Worm (Caenorhabditis elegans): ENCODE data around the gene cyp-29A2.

The cyp-29A2 gene

ce11 chrV:11201826-11202565, 15.4 kb upstream of the cyp-29A2 start, which contains the start of gene K10D6.4 (continued):
- TF ChIP-seq ceh-8 (GFP tag; optimal IDR thresholded peaks at IDR 0.05), result no peak
- no peak for TF ChIP-seq sptf-1 (tag; optimal IDR thresholded peaks at IDR 0.05)

- no peak for TF ChIP-seq efl-1 (optimal IDR thresholded peaks at IDR 0.05)
- no peak for TF ChIP-seq efl-1 (GFP tag; optimal IDR thresholded peaks at IDR 0.05 in 1 of 2)
Measured at ce11 chrV:11204452-11204851, 12.9 kb upstream of the cyp-29A2 start.

ce11 chrV:11206467-11206866, 10.9 kb upstream of the cyp-29A2 start:
- TF ChIP-seq nhr-90 (tag; optimal IDR thresholded peaks at IDR 0.05; ENCODE audit: poor library complexity) (no peak), ets-5 (GFP tag; IDR thresholded peaks at IDR 0.05) (no peak), mef-2 (tag; optimal IDR thresholded peaks at IDR 0.05) (no peak), lir-3 (tag; optimal IDR thresholded peaks at IDR 0.05; ENCODE audit: poor library complexity) (no peak), pag-3 (tag; optimal IDR thresholded peaks at IDR 0.05; ENCODE audit: borderline replicate concordance, insufficient read depth) (no peak), snu-23 (GFP tag; optimal IDR thresholded peaks at IDR 0.05) (no peak), tlp-1 (tag; optimal IDR thresholded peaks at IDR 0.05) (no peak), hlh-17 (GFP tag; optimal IDR thresholded peaks at IDR 0.05; ENCODE audit: borderline replicate concordance) (no peak), skn-1 (tag; optimal IDR thresholded peaks at IDR 0.05) (no peak), C16A3.4 (tag; optimal IDR thresholded peaks at IDR 0.05) (no peak), nhr-85 (tag) (no peak)

- no peak for TF ChIP-seq nhr-85 (tag)
- no peak for TF ChIP-seq sup-37 (GFP tag; optimal IDR thresholded peaks at IDR 0.05)
- no peak for TF ChIP-seq fkh-10 (GFP tag; optimal IDR thresholded peaks at IDR 0.05)
- no peak for TF ChIP-seq Y116A8C.19 (tag; optimal IDR thresholded peaks at IDR 0.05; ENCODE audit: borderline replicate concordance)
- peak; percentile 40 for TF ChIP-seq blmp-1 (tag; optimal IDR thresholded peaks at IDR 0.05)
- no peak for TF ChIP-seq unc-86 (tag; optimal IDR thresholded peaks at IDR 0.05)
- TF ChIP-seq zag-1 (tag; optimal IDR thresholded peaks at IDR 0.05), result no peak
- TF ChIP-seq dsc-1 (tag; optimal IDR thresholded peaks at IDR 0.05), result peak; percentile 95
- no peak for TF ChIP-seq sptf-1 (tag; optimal IDR thresholded peaks at IDR 0.05)
- no peak for TF ChIP-seq ceh-63 (GFP tag; optimal IDR thresholded peaks at IDR 0.05)
- no peak for TF ChIP-seq mef-2 (tag; optimal IDR thresholded peaks at IDR 0.05)
- no peak for TF ChIP-seq unc-98 (GFP tag; IDR thresholded peaks at IDR 0.05)
- TF ChIP-seq lin-13 (GFP tag; optimal IDR thresholded peaks at IDR 0.05), result no peak
- no peak for TF ChIP-seq aha-1 (tag; optimal IDR thresholded peaks at IDR 0.05)
- TF ChIP-seq nhr-11 (tag; optimal IDR thresholded peaks at IDR 0.05), result no peak
- no peak for TF ChIP-seq rnt-1 (tag; optimal IDR thresholded peaks at IDR 0.05)
- TF ChIP-seq pqm-1 (tag; optimal IDR thresholded peaks at IDR 0.05), result no peak
- TF ChIP-seq hlh-17 (GFP tag; optimal IDR thresholded peaks at IDR 0.05; ENCODE audit: borderline replicate concordance), result no peak
- TF ChIP-seq efl-3 (GFP tag; optimal IDR thresholded peaks at IDR 0.05), result no peak
- no peak for TF ChIP-seq unc-130 (tag; optimal IDR thresholded peaks at IDR 0.05)
- TF ChIP-seq lin-15B (tag; optimal IDR thresholded peaks at IDR 0.05), result no peak
- TF ChIP-seq pax-3 (tag; optimal IDR thresholded peaks at IDR 0.05), result peak; percentile 17
- no peak for TF ChIP-seq lin-14 (GFP tag; optimal IDR thresholded peaks at IDR 0.05)
- TF ChIP-seq grh-1 (GFP tag; IDR thresholded peaks at IDR 0.05), result no peak
- TF ChIP-seq fkh-8 (tag; optimal IDR thresholded peaks at IDR 0.05), result peak; percentile 44
- peak; percentile 32 for TF ChIP-seq ceh-8 (GFP tag; optimal IDR thresholded peaks at IDR 0.05)
- TF ChIP-seq ama-1 (optimal IDR thresholded peaks at IDR 0.05), result no peak
- no peak for TF ChIP-seq tbx-2 (tag; optimal IDR thresholded peaks at IDR 0.05)
- TF ChIP-seq F16B12.6 (tag; optimal IDR thresholded peaks at IDR 0.05), result no peak
- no peak for TF ChIP-seq nhr-76 (tag; optimal IDR thresholded peaks at IDR 0.05)
- no peak for TF ChIP-seq C16A3.4 (tag; optimal IDR thresholded peaks at IDR 0.05)
- TF ChIP-seq nhr-237 (tag; optimal IDR thresholded peaks at IDR 0.05), result no peak
Measured at ce11 chrV:11209452-11210188, 7.8 kb upstream of the cyp-29A2 start.
